Worm (Caenorhabditis elegans) whole organism, early embryonic: Measurements from ENCODE around the gene R11G1.1.

ENCODE experiments used
- ama-1 ChIP-seq: fragments of 150-350 bp; optimal IDR thresholded peaks from 2 replicates; lab custom pipeline; 2014
- ceh-36 ChIP-seq: sonication (generic microtip); optimal IDR thresholded peaks from 2 replicates; lab custom pipeline; 2016; ENCODE audit warnings: missing genetic modification characterization, inconsistent platforms, missing compliant biosample characterization
- ets-7 ChIP-seq: sonication (generic microtip); optimal IDR thresholded peaks from 2 replicates; lab custom pipeline; 2016; ENCODE audit warnings: missing genotype, missing genetic modification characterization, missing compliant biosample characterization
- hnd-1 ChIP-seq: sonication (generic microtip); optimal IDR thresholded peaks from 2 replicates; lab custom pipeline; 2016; ENCODE audit warnings: missing genetic modification characterization, missing compliant biosample characterization
- pes-1 ChIP-seq: fragments of 200-800 bp; sonication (Bioruptor generic); IDR thresholded peaks from 2 replicates; pipeline ENCODE4 v1.3.6; 2022; ENCODE audit warnings: missing genetic modification reagents, missing genetic modification characterization, missing compliant biosample characterization
- tbx-11 ChIP-seq: fragments of 200-800 bp; sonication (Bioruptor generic); IDR thresholded peaks from 2 replicates; pipeline ENCODE4 v1.3.6; 2022; ENCODE audit warnings: missing genetic modification characterization, missing compliant biosample characterization
- tbx-37 ChIP-seq: fragments of 200-800 bp; sonication (Bioruptor generic); conservative IDR thresholded peaks from 2 replicates; pipeline ENCODE4 v1.3.6; 2022; ENCODE audit warnings: missing genetic modification reagents, missing genetic modification characterization, missing compliant biosample characterization

DNA sequence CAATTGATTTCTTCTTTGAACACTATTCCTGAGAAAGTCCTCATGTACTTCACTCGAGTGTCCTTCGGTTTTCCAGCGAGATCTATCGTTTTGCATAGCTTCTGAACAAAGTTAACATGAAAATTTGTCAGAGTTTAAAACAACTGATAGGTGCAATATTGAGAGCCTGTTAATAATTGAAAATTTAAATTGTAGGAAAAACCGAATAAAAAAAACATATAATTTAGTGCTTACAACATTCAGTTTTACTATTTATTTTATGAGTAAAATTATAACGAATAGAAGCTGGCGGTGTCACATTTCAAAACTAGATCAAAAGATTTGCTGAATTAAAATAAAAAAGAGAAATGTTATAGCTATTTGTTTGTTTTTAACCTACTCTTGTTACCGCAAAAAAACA lies 33.8 kb downstream of the R11G1.1 start, which contains the start of gene C02F12.8:
- no peak for TF ChIP-seq hnd-1 (tag; lab: Kevin White, UChicago)
- TF ChIP-seq ceh-36: no peak
- TF ChIP-seq tbx-37: no peak
- TF ChIP-seq tbx-11 (GFP tag; lab: Robert Waterston, UW): no peak
- TF ChIP-seq ama-1 (lab: Kevin White, UChicago): no peak
- TF ChIP-seq pes-1 (GFP tag; lab: Robert Waterston, UW): no peak
- TF ChIP-seq ets-7 (tag; lab: Kevin White, UChicago): no peak
